Worm (Caenorhabditis elegans) whole organism, late embryonic: ENCODE results near the gene C16A11.2.

Experiments used
- C08G9.2 ChIP-seq: sonication (generic microtip); optimal IDR thresholded peaks from 2 replicates; lab custom pipeline; 2016; ENCODE audit warnings: mild to moderate bottlenecking, missing genetic modification characterization, moderate library complexity, missing compliant biosample characterization
- C38D4.7 ChIP-seq: fragments of 200-800 bp; sonication (Bioruptor generic); optimal IDR thresholded peaks from 2 replicates; lab custom pipeline; 2018; ENCODE audit warnings: mild to moderate bottlenecking, missing genetic modification characterization, moderate library complexity, missing compliant biosample characterization
- F13H6.1 ChIP-seq: sonication (generic microtip); optimal IDR thresholded peaks from 2 replicates; lab custom pipeline; 2016; ENCODE audit warnings: missing genetic modification characterization, missing compliant biosample characterization
- K02D7.2 ChIP-seq: sonication (generic microtip); optimal IDR thresholded peaks from 2 replicates; lab custom pipeline; 2017; ENCODE audit warnings: mild to moderate bottlenecking, missing genetic modification characterization, missing compliant biosample characterization
- T23F11.4 ChIP-seq: fragments of 200-800 bp; sonication (Bioruptor generic); optimal IDR thresholded peaks from 2 replicates; lab custom pipeline; 2018; ENCODE audit warnings: mild to moderate bottlenecking, missing genetic modification characterization, missing compliant biosample characterization
- ceh-14 ChIP-seq: sonication (generic microtip); optimal IDR thresholded peaks from 2 replicates; lab custom pipeline; 2016; ENCODE audit warnings: missing genotype, missing genetic modification characterization, missing compliant biosample characterization
- ceh-2 ChIP-seq: sonication (generic microtip); optimal IDR thresholded peaks from 2 replicates; lab custom pipeline; 2016; ENCODE audit warnings: missing genotype, missing genetic modification characterization, missing compliant biosample characterization
- ceh-24 ChIP-seq: sonication (generic microtip); optimal IDR thresholded peaks from 2 replicates; lab custom pipeline; 2016; ENCODE audit warnings: mild to moderate bottlenecking, missing genetic modification characterization, missing compliant biosample characterization
- ceh-30 ChIP-seq: fragments of 150-350 bp; optimal IDR thresholded peaks from 2 replicates; lab custom pipeline; 2014; ENCODE audit warnings: missing biosample characterization, missing genetic modification characterization
- ceh-34 ChIP-seq: sonication (generic microtip); optimal IDR thresholded peaks from 2 replicates; lab custom pipeline; 2016; ENCODE audit warnings: mild to moderate bottlenecking, missing genetic modification characterization, missing compliant biosample characterization
- ceh-45 ChIP-seq: fragments of 200-800 bp; sonication (Bioruptor generic); IDR thresholded peaks from 2 replicates; pipeline ENCODE4 v1.3.6; 2022; ENCODE audit warnings: missing genetic modification reagents, missing genetic modification characterization, missing compliant biosample characterization
- ceh-48 ChIP-seq: sonication (generic microtip); optimal IDR thresholded peaks from 2 replicates; lab custom pipeline; 2016; ENCODE audit warnings: missing genetic modification characterization, inconsistent platforms, missing compliant biosample characterization
- dmd-4 ChIP-seq: sonication (generic microtip); optimal IDR thresholded peaks from 2 replicates; lab custom pipeline; 2016; ENCODE audit warnings: borderline replicate concordance, missing genetic modification characterization, missing compliant biosample characterization
- dve-1 ChIP-seq: sonication (generic microtip); optimal IDR thresholded peaks from 2 replicates; lab custom pipeline; 2017; ENCODE audit warnings: antibody characterized with exemption, mild to moderate bottlenecking, missing genetic modification characterization, missing compliant biosample characterization
- elt-4 ChIP-seq: sonication (generic microtip); optimal IDR thresholded peaks from 2 replicates; lab custom pipeline; 2016; ENCODE audit warnings: missing genetic modification characterization, missing compliant biosample characterization
- ets-4 ChIP-seq: sonication (generic microtip); optimal IDR thresholded peaks from 2 replicates; lab custom pipeline; 2016; ENCODE audit warnings: missing genetic modification characterization, missing compliant biosample characterization
- eyg-1 ChIP-seq: sonication (generic microtip); optimal IDR thresholded peaks from 2 replicates; lab custom pipeline; 2016; ENCODE audit warnings: missing genotype, missing genetic modification characterization, missing compliant biosample characterization
- fkh-10 ChIP-seq: fragments of 150-350 bp; optimal IDR thresholded peaks from 2 replicates; lab custom pipeline; 2014; ENCODE audit warnings: missing biosample characterization, missing genetic modification reagents, missing genetic modification characterization
- gmeb-2 ChIP-seq: sonication (generic microtip); optimal IDR thresholded peaks from 2 replicates; lab custom pipeline; 2016; ENCODE audit warnings: missing genetic modification characterization, inconsistent platforms, missing compliant biosample characterization
- hlh-13 ChIP-seq: fragments of 200-800 bp; sonication (Bioruptor generic); optimal IDR thresholded peaks from 2 replicates; lab custom pipeline; 2018; ENCODE audit warnings: mild to moderate bottlenecking, missing genetic modification characterization, missing compliant biosample characterization
- hlh-15 ChIP-seq: sonication (generic microtip); optimal IDR thresholded peaks from 2 replicates; lab custom pipeline; 2016; ENCODE audit warnings: missing genetic modification characterization, missing compliant biosample characterization
- hlh-30 ChIP-seq: sonication (generic microtip); optimal IDR thresholded peaks from 2 replicates; lab custom pipeline; 2017; ENCODE audit warnings: antibody characterized with exemption, missing genetic modification characterization, missing compliant biosample characterization; ENCODE audit not compliant: insufficient read depth
- hlh-6 ChIP-seq: sonication (generic microtip); optimal IDR thresholded peaks from 2 replicates; lab custom pipeline; 2016; ENCODE audit warnings: missing genotype, missing genetic modification characterization, missing compliant biosample characterization
- lin-11 ChIP-seq: fragments of 200-800 bp; sonication (Bioruptor generic); optimal IDR thresholded peaks from 2 replicates; lab custom pipeline; 2018; ENCODE audit warnings: mild to moderate bottlenecking, missing genetic modification characterization, missing compliant biosample characterization
- madf-2 ChIP-seq: sonication (generic microtip); optimal IDR thresholded peaks from 2 replicates; lab custom pipeline; 2017; ENCODE audit warnings: missing genetic modification characterization, missing compliant biosample characterization
- mec-3 ChIP-seq: sonication (generic microtip); optimal IDR thresholded peaks from 2 replicates; lab custom pipeline; 2016; ENCODE audit warnings: borderline replicate concordance, missing genetic modification characterization, missing compliant biosample characterization
- nfya-1 ChIP-seq: sonication (generic microtip); optimal IDR thresholded peaks from 2 replicates; lab custom pipeline; 2017; ENCODE audit warnings: missing genetic modification characterization, mild to moderate bottlenecking, missing compliant biosample characterization, antibody characterized with exemption, moderate library complexity
- nhr-11 ChIP-seq: fragments of 150-350 bp; optimal IDR thresholded peaks from 2 replicates; lab custom pipeline; 2014; ENCODE audit warnings: missing biosample characterization, missing genetic modification characterization
- npax-4 ChIP-seq: sonication (generic microtip); optimal IDR thresholded peaks from 2 replicates; lab custom pipeline; 2016; ENCODE audit warnings: missing genetic modification characterization, missing compliant biosample characterization
- pag-3 ChIP-seq: sonication (generic microtip); optimal IDR thresholded peaks from 2 replicates; lab custom pipeline; 2016; ENCODE audit warnings: missing compliant biosample characterization, missing genetic modification characterization, borderline replicate concordance
- pat-9 ChIP-seq: fragments of 200-800 bp; sonication (Bioruptor generic); optimal IDR thresholded peaks from 2 replicates; lab custom pipeline; 2018; ENCODE audit warnings: mild to moderate bottlenecking, missing genetic modification characterization, moderate library complexity, missing compliant biosample characterization
- pax-1 ChIP-seq: fragments of 150-350 bp; optimal IDR thresholded peaks from 2 replicates; lab custom pipeline; 2014; ENCODE audit warnings: missing biosample characterization, missing genetic modification characterization
- pha-2 ChIP-seq: sonication (generic microtip); optimal IDR thresholded peaks from 2 replicates; lab custom pipeline; 2017; ENCODE audit warnings: mild to moderate bottlenecking, missing genetic modification characterization, missing compliant biosample characterization
- ref-2 ChIP-seq: sonication (generic microtip); optimal IDR thresholded peaks from 2 replicates; lab custom pipeline; 2016; ENCODE audit warnings: missing genetic modification characterization, missing compliant biosample characterization
- sdc-2 ChIP-seq: sonication (generic microtip); optimal IDR thresholded peaks from 2 replicates; lab custom pipeline; 2016; ENCODE audit warnings: missing genotype, missing genetic modification characterization, missing compliant biosample characterization
- sox-2 ChIP-seq: fragments of 200-800 bp; sonication (Bioruptor generic); IDR thresholded peaks from 2 replicates; pipeline ENCODE4 v1.3.6; 2022; ENCODE audit warnings: missing genetic modification reagents, missing genetic modification characterization, missing compliant biosample characterization
- tbx-2 ChIP-seq: sonication (generic microtip); optimal IDR thresholded peaks from 2 replicates; lab custom pipeline; 2016; ENCODE audit warnings: missing genetic modification characterization, missing compliant biosample characterization
- tbx-7 ChIP-seq: sonication (generic microtip); optimal IDR thresholded peaks from 2 replicates; lab custom pipeline; 2016; ENCODE audit warnings: missing genotype, missing genetic modification characterization, missing compliant biosample characterization
- ttx-3 ChIP-seq: sonication (generic microtip); optimal IDR thresholded peaks from 2 replicates; lab custom pipeline; 2016; ENCODE audit warnings: missing genetic modification reagents, missing genetic modification characterization, missing compliant biosample characterization
- unc-3 ChIP-seq, 2 experiments: fragments of 200-800 bp in 1 of 2; sonication (Bioruptor generic) in 1 of 2; sonication (generic microtip) in 1 of 2; conservative IDR thresholded peaks in 1 of 2; optimal IDR thresholded peaks in 1 of 2; 2 replicates each; pipeline versions ENCODE4 v1.3.6 to Lab custom; 2016 to 2022; ENCODE audit warnings: missing compliant biosample characterization in 2 of 2, missing genetic modification characterization in 2 of 2, missing genetic modification reagents in 1 of 2
- unc-42 ChIP-seq: sonication (generic microtip); optimal IDR thresholded peaks from 2 replicates; lab custom pipeline; 2016; ENCODE audit warnings: missing genotype, missing genetic modification characterization, missing compliant biosample characterization
- unc-55 ChIP-seq: sonication (generic microtip); optimal IDR thresholded peaks from 2 replicates; lab custom pipeline; 2017; ENCODE audit warnings: missing biosample characterization, missing genetic modification reagents, missing genetic modification characterization

The C16A11.2 gene

ce11 chrII:4209071-4209747 is 28.8 kb upstream of the C16A11.2 start, which contains the start of gene F31D5.6:
Gene F31D5.6 (plus strand): TSS chrII:4209697.
- TF ChIP-seq ceh-14 (tag; lab: Kevin White, UChicago) (no peak), sox-2 (GFP tag; lab: Robert Waterston, UW) (no peak), T23F11.4 (GFP tag; lab: Kevin White, UChicago) (no peak), unc-55 (GFP tag; lab: Kevin White, UChicago) (no peak), sdc-2 (tag; lab: Kevin White, UChicago) (no peak)

- TF ChIP-seq K02D7.2 (tag; lab: Kevin White, UChicago) (no peak), C08G9.2 (tag; lab: Kevin White, UChicago) (no peak), lin-11 (tag; lab: Kevin White, UChicago) (no peak), elt-4 (tag; lab: Kevin White, UChicago) (no peak), ets-4 (tag; lab: Kevin White, UChicago) (no peak), ceh-30 (no peak), tbx-2 (tag; lab: Kevin White, UChicago) (no peak)
These were observed 26.9 kb upstream of the C16A11.2 start, which contains the start of gene F31D5.7 for ce11 chrII:4211113-4211512. Gene F31D5.7 (plus strand): TSS chrII:4211413.

- TF ChIP-seq C38D4.7 (GFP tag; lab: Kevin White, UChicago) (no peak), C08G9.2 (tag; lab: Kevin White, UChicago) (no peak), nfya-1 (no peak), sox-2 (GFP tag; lab: Robert Waterston, UW) (no peak), ceh-48 (no peak), ceh-24 (tag; lab: Kevin White, UChicago) (no peak), hlh-6 (tag; lab: Kevin White, UChicago) (no peak), hlh-13 (GFP tag; lab: Kevin White, UChicago) (no peak), ttx-3 (no peak), hlh-30 (no peak), pax-1 (no peak), pat-9 (tag; lab: Kevin White, UChicago) (no peak), ceh-14 (tag; lab: Kevin White, UChicago) (no peak), unc-42 (tag; lab: Kevin White, UChicago) (no peak), gmeb-2 (no peak), fkh-10 (GFP tag; lab: Kevin White, UChicago) (no peak), hlh-15 (no peak), pha-2 (no peak), npax-4 (tag; lab: Kevin White, UChicago) (no peak), ref-2 (tag; lab: Kevin White, UChicago) (no peak)
These were observed 22.7 kb upstream of the C16A11.2 start, which contains the start of gene F31D5.2 for ce11 chrII:4215318-4215717. Gene F31D5.2 (plus strand): TSS chrII:4215618.

- TF ChIP-seq F13H6.1 (tag; lab: Kevin White, UChicago) (no peak), madf-2 (no peak), dmd-4 (no peak), tbx-7 (no peak), ref-2 (tag; lab: Kevin White, UChicago) (no peak), nhr-11 (no peak), pat-9 (tag; lab: Kevin White, UChicago) (no peak), mec-3 (tag; lab: Kevin White, UChicago) (no peak), eyg-1 (tag; lab: Kevin White, UChicago) (no peak), ceh-2 (tag; lab: Kevin White, UChicago) (no peak), ceh-30 (no peak), dve-1 (no peak), ceh-45 (GFP tag; lab: Robert Waterston, UW) (no peak), ceh-34 (tag; lab: Kevin White, UChicago) (no peak), unc-3 (GFP tag; conservative IDR thresholded peaks at IDR 0.05; lab: Robert Waterston, UW) (no peak), unc-3 (tag; optimal IDR thresholded peaks at IDR 0.05; lab: Kevin White, UChicago) (no peak), pha-2 (no peak), pag-3 (tag; lab: Kevin White, UChicago) (no peak), elt-4 (tag; lab: Kevin White, UChicago) (no peak), C38D4.7 (GFP tag; lab: Kevin White, UChicago) (no peak)
These were observed 18.9 kb upstream of the C16A11.2 start, which contains the start of gene F31D5.1 for ce11 chrII:4219062-4219461. Gene F31D5.1 (plus strand): TSS chrII:4219362.
